Fruit fly (Drosophila melanogaster): ENCODE measurements around the gene CG42729.

Gene CG42729

dm6 chr3L:15566484-15566955 lies 39.2 kb upstream of the CG42729 start (continued):
- TF ChIP-seq D (optimal IDR thresholded peaks at IDR 0.05) (no peak), D (GFP tag; optimal IDR thresholded peaks at IDR 0.05) (no peak), Nf-YA (GFP tag; IDR thresholded peaks at IDR 0.05) (0 out of 2 replicates have a peak, but pooled peaks have one; percentile 45), chm (GFP tag; IDR thresholded peaks at IDR 0.05) (peak; percentile 73), CG4328 (GFP tag; optimal IDR thresholded peaks at IDR 0.05) (peak; percentile 80), Drgx (GFP tag; IDR thresholded peaks at IDR 0.05) (0 out of 2 replicates have a peak, but pooled peaks have one; percentile 23), eve (GFP tag; optimal IDR thresholded peaks at IDR 0.05) (no peak), crol (GFP tag; IDR thresholded peaks at IDR 0.05) (peak; percentile 72), fd3F (GFP tag; optimal IDR thresholded peaks at IDR 0.05) (peak; percentile 66), CG10321 (GFP tag; IDR thresholded peaks at IDR 0.05) (0 out of 2 replicates have a peak, but pooled peaks have one; percentile 22), CG10147 (GFP tag; optimal IDR thresholded peaks at IDR 0.05) (no peak), oc (tag; optimal IDR thresholded peaks at IDR 0.05) (no peak), hkb (optimal IDR thresholded peaks at IDR 0.05) (no peak), hkb (GFP tag; IDR thresholded peaks at IDR 0.05) (peak; percentile 59), lab (GFP tag; optimal IDR thresholded peaks at IDR 0.05) (peak; percentile 89), CG12236 (GFP tag; optimal IDR thresholded peaks at IDR 0.05) (peak; percentile 25), HmgZ (tag; optimal IDR thresholded peaks at IDR 0.05) (peak; percentile 85), Lhr (GFP tag; optimal IDR thresholded peaks at IDR 0.05) (peak; percentile 8), Dad (GFP tag; optimal IDR thresholded peaks at IDR 0.05) (peak; percentile 22), Deaf1 (tag; optimal IDR thresholded peaks at IDR 0.05) (peak; percentile 91), CG3407 (GFP tag; optimal IDR thresholded peaks at IDR 0.05) (peak; percentile 65), Dp (GFP tag; optimal IDR thresholded peaks at IDR 0.05) (no peak), CG31441 (GFP tag; IDR thresholded peaks at IDR 0.05) (no peak), CG17829 (tag; optimal IDR thresholded peaks at IDR 0.05) (peak; percentile 21), CG3726 (GFP tag; IDR thresholded peaks at IDR 0.05) (no peak), row (GFP tag; IDR thresholded peaks at IDR 0.05) (no peak), sisA (GFP tag; IDR thresholded peaks at IDR 0.05) (no peak), NfI (GFP tag; optimal IDR thresholded peaks at IDR 0.05) (peak; percentile 65), unpg (GFP tag; optimal IDR thresholded peaks at IDR 0.05) (peak; percentile 64), Fer2 (tag; optimal IDR thresholded peaks at IDR 0.05) (peak; percentile 59), gce (GFP tag; IDR thresholded peaks at IDR 0.05) (no peak), cad (GFP tag; optimal IDR thresholded peaks at IDR 0.05) (no peak), nerfin-1 (tag; optimal IDR thresholded peaks at IDR 0.05) (peak; percentile 72), CG13287 (GFP tag; IDR thresholded peaks at IDR 0.05; ENCODE audit: partially characterized antibody) (no peak), CG15011 (GFP tag; optimal IDR thresholded peaks at IDR 0.05) (peak; percentile 74), Mrtf (GFP tag; IDR thresholded peaks at IDR 0.05) (peak; percentile 43; the same call in 1 of the 3 replicates), tll (GFP tag; optimal IDR thresholded peaks at IDR 0.05) (peak in 1 of 2 experiments; percentile 36), h (optimal IDR thresholded peaks at IDR 0.05) (no peak), run (tag; optimal IDR thresholded peaks at IDR 0.05) (peak; percentile 73), Abd-B (GFP tag; optimal IDR thresholded peaks at IDR 0.05) (no peak), wor (GFP tag; IDR thresholded peaks at IDR 0.05) (no peak), Sox100B (GFP tag; optimal IDR thresholded peaks at IDR 0.05) (no peak), repo (GFP tag; optimal IDR thresholded peaks at IDR 0.05) (no peak), Jarid2 (GFP tag; optimal IDR thresholded peaks at IDR 0.05) (no peak), tap (tag; optimal IDR thresholded peaks at IDR 0.05) (no peak), ash1 (GFP tag; optimal IDR thresholded peaks at IDR 0.05) (peak; percentile 52), phol (tag; optimal IDR thresholded peaks at IDR 0.05) (no peak), dm (GFP tag; optimal IDR thresholded peaks at IDR 0.05) (no peak), Doc3 (GFP tag; IDR thresholded peaks at IDR 0.05; ENCODE audit: partially characterized antibody) (no peak), Stat92E (GFP tag; optimal IDR thresholded peaks at IDR 0.05) (no peak), eyg (GFP tag; optimal IDR thresholded peaks at IDR 0.05) (peak; percentile 58)

Measured in whole organism, embryonic.